Worm (Caenorhabditis elegans) whole organism, early embryonic: ENCODE measurements around the gene R03H10.6.
"Not testable (repeated sequence)": the region's sequence is repeated elsewhere in the genome, so short reads cannot be mapped to it uniquely, and the experiment has no call there.

Experiments used
- F13C5.2 ChIP-seq: sonication (generic microtip); optimal IDR thresholded peaks from 2 replicates; lab custom pipeline; 2017; ENCODE audit warnings: mild to moderate bottlenecking, missing genetic modification characterization, inconsistent platforms, missing compliant biosample characterization
- ama-1 ChIP-seq: fragments of 150-350 bp; optimal IDR thresholded peaks from 2 replicates; lab custom pipeline; 2014
- ceh-36 ChIP-seq: sonication (generic microtip); optimal IDR thresholded peaks from 2 replicates; lab custom pipeline; 2016; ENCODE audit warnings: missing genetic modification characterization, inconsistent platforms, missing compliant biosample characterization
- ets-7 ChIP-seq: sonication (generic microtip); optimal IDR thresholded peaks from 2 replicates; lab custom pipeline; 2016; ENCODE audit warnings: missing genotype, missing genetic modification characterization, missing compliant biosample characterization

DNA sequence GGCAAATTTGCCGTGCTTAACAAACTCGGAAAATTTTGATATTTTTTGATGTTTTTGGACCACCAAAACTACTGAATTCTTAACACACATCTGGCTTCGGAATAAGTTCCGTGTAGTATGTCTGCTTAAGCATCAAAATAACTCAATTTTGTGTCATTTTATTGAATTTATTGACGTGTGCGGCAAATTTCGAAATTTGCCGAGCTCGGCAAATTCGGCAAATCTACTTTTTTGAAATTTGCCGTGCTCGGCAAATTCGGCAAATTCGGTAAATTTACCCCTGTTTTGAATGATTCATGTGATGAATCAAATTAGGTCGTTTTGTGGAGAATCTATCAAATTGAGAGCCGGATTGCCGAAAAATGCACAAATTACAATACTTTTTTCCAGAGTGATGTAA, 38.0 kb downstream of the R03H10.6 start, which contains the start of gene ast-1:
- not testable (repeated sequence) for TF ChIP-seq F13C5.2 (tag; lab: Kevin White, UChicago); ama-1 (lab: Kevin White, UChicago); ets-7 (tag; lab: Kevin White, UChicago); ceh-36
